Worm (Caenorhabditis elegans): ENCODE measurements around the gene Y51H4A.5.

DNA sequence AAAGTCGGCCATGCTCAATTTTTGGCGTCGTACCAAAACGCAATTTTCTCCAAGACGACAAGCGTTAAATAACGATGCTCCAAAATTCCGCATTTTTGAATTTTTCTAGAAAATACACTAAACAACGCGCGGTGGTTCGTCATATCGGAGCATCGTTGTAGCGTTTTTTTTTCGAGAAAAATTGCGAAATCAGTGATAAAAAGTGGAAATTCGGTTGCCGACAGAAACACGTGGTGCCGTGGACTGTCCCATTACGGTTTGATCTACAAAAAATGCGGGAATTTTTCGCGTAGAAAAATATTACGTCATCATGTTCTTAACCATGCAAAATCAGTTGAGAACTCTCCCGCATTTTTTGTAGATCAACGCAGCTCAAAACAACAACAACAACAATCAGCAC, 33.0 kb downstream of the Y51H4A.5 start:
- no peak for TF ChIP-seq lin-39 (tag; optimal IDR thresholded peaks at IDR 0.05)
- TF ChIP-seq nhr-237 (tag; optimal IDR thresholded peaks at IDR 0.05) = no peak

Data from whole organism, L3 larva.